Worm (Caenorhabditis elegans) whole organism, L2 larva: Measurements from ENCODE around the gene F32D8.13.

ENCODE experiments used
- C34F6.9 ChIP-seq: fragments of 150-350 bp; optimal IDR thresholded peaks from 2 replicates; lab custom pipeline; 2014; ENCODE audit warnings: missing biosample characterization, missing genetic modification characterization
- F13H6.1 ChIP-seq: sonication (generic microtip); optimal IDR thresholded peaks from 2 replicates; lab custom pipeline; 2016; ENCODE audit warnings: missing genetic modification characterization, missing compliant biosample characterization
- R02D3.7 ChIP-seq: fragments of 150-350 bp; optimal IDR thresholded peaks from 2 replicates; lab custom pipeline; 2014; ENCODE audit warnings: missing biosample characterization, missing genetic modification characterization
- Y55F3AM.14 ChIP-seq: fragments of 200-800 bp; sonication (Bioruptor generic); optimal IDR thresholded peaks from 2 replicates; lab custom pipeline; 2018; ENCODE audit warnings: mild to moderate bottlenecking, missing genetic modification characterization, missing compliant biosample characterization
- ZK546.5 ChIP-seq: sonication (generic microtip); optimal IDR thresholded peaks from 2 replicates; lab custom pipeline; 2017; ENCODE audit warnings: missing biosample characterization, missing genetic modification characterization
- alr-1 ChIP-seq: fragments of 150-350 bp; optimal IDR thresholded peaks from 2 replicates; lab custom pipeline; 2014; ENCODE audit warnings: missing biosample characterization, missing genetic modification characterization
- aly-2 ChIP-seq: fragments of 150-350 bp; optimal IDR thresholded peaks from 2 replicates; lab custom pipeline; 2014; ENCODE audit warnings: missing biosample characterization, missing genetic modification characterization
- ama-1 ChIP-seq: fragments of 150-350 bp; optimal IDR thresholded peaks from 2 replicates; lab custom pipeline; 2018; ENCODE audit warnings: inconsistent platforms
- blmp-1 ChIP-seq: sonication (generic microtip); optimal IDR thresholded peaks from 2 replicates; lab custom pipeline; 2017; ENCODE audit warnings: missing genetic modification characterization, mild to moderate bottlenecking, missing compliant biosample characterization, antibody characterized with exemption, moderate library complexity; ENCODE audit not compliant: insufficient read depth
- ceh-16 ChIP-seq: fragments of 150-350 bp; optimal IDR thresholded peaks from 2 replicates; lab custom pipeline; 2014; ENCODE audit warnings: missing biosample characterization, missing genetic modification characterization
- ceh-82 ChIP-seq: fragments of 150-350 bp; optimal IDR thresholded peaks from 2 replicates; lab custom pipeline; 2014; ENCODE audit warnings: missing biosample characterization, missing genetic modification characterization
- crh-2 ChIP-seq: sonication (generic microtip); optimal IDR thresholded peaks from 2 replicates; lab custom pipeline; 2017; ENCODE audit warnings: missing biosample characterization, missing genetic modification characterization
- dmd-4 ChIP-seq: sonication (generic microtip); optimal IDR thresholded peaks from 2 replicates; lab custom pipeline; 2017; ENCODE audit warnings: missing biosample characterization, missing genetic modification characterization
- egl-27 ChIP-seq: sonication (generic microtip); optimal IDR thresholded peaks from 3 replicates; lab custom pipeline; 2017; ENCODE audit warnings: missing biosample characterization, missing genetic modification reagents, missing genetic modification characterization
- elt-1 ChIP-seq: fragments of 150-350 bp; optimal IDR thresholded peaks from 2 replicates; lab custom pipeline; 2014; ENCODE audit warnings: missing biosample characterization, missing genetic modification characterization
- fos-1 ChIP-seq: fragments of 150-350 bp; optimal IDR thresholded peaks from 2 replicates; lab custom pipeline; 2014; ENCODE audit warnings: missing biosample characterization, missing genetic modification characterization
- gmeb-1 ChIP-seq: fragments of 150-350 bp; optimal IDR thresholded peaks from 2 replicates; lab custom pipeline; 2014; ENCODE audit warnings: missing biosample characterization, missing genetic modification characterization
- lin-11 ChIP-seq: fragments of 150-350 bp; sonication (generic microtip); optimal IDR thresholded peaks from 2 replicates; lab custom pipeline; 2014; ENCODE audit warnings: missing biosample characterization, missing genetic modification characterization, inconsistent platforms, mixed read lengths
- lin-39 ChIP-seq: fragments of 150-350 bp; optimal IDR thresholded peaks from 2 replicates; lab custom pipeline; 2014; ENCODE audit warnings: missing biosample characterization, missing genetic modification reagents, missing genetic modification characterization
- lsy-2 ChIP-seq, 2 experiments: fragments of 150-350 bp in 1 of 2; sonication (generic microtip) in 1 of 2; optimal IDR thresholded peaks; 2 replicates each; lab custom pipeline; 2014 to 2017; ENCODE audit warnings: missing biosample characterization in 2 of 2, missing genetic modification characterization in 2 of 2
- mab-5 ChIP-seq: fragments of 150-350 bp; optimal IDR thresholded peaks from 2 replicates; lab custom pipeline; 2014; ENCODE audit warnings: missing biosample characterization, missing genetic modification characterization
- mbf-1 ChIP-seq: sonication (generic microtip); optimal IDR thresholded peaks from 2 replicates; lab custom pipeline; 2017; ENCODE audit warnings: missing biosample characterization, missing genetic modification characterization
- mdl-1 ChIP-seq, 2 experiments: fragments of 150-350 bp in 1 of 2; sonication (generic microtip) in 1 of 2; optimal IDR thresholded peaks; 2 replicates each; lab custom pipeline; 2017; ENCODE audit warnings: missing biosample characterization in 2 of 2, missing genetic modification characterization in 2 of 2
- nhr-10 ChIP-seq: sonication (generic microtip); optimal IDR thresholded peaks from 2 replicates; lab custom pipeline; 2017; ENCODE audit warnings: missing biosample characterization, missing genetic modification characterization
- nhr-12 ChIP-seq: fragments of 150-350 bp; optimal IDR thresholded peaks from 2 replicates; lab custom pipeline; 2014; ENCODE audit warnings: missing biosample characterization, missing genetic modification characterization
- nhr-129 ChIP-seq: fragments of 150-350 bp; optimal IDR thresholded peaks from 2 replicates; lab custom pipeline; 2014; ENCODE audit warnings: missing biosample characterization, missing genetic modification characterization
- nhr-21 ChIP-seq: fragments of 150-350 bp; optimal IDR thresholded peaks from 2 replicates; lab custom pipeline; 2014; ENCODE audit warnings: missing biosample characterization, missing genetic modification characterization
- nhr-23 ChIP-seq: fragments of 150-350 bp; optimal IDR thresholded peaks from 2 replicates; lab custom pipeline; 2014; ENCODE audit warnings: missing biosample characterization, missing genetic modification reagents, missing genetic modification characterization
- nhr-237 ChIP-seq: fragments of 150-350 bp; optimal IDR thresholded peaks from 2 replicates; lab custom pipeline; 2014; ENCODE audit warnings: missing biosample characterization, missing genetic modification characterization
- nhr-25 ChIP-seq: fragments of 150-350 bp; sonication (generic microtip); optimal IDR thresholded peaks from 3 replicates; lab custom pipeline; 2014; ENCODE audit warnings: missing biosample characterization, missing genetic modification characterization
- nhr-6 ChIP-seq: fragments of 150-350 bp; optimal IDR thresholded peaks from 2 replicates; lab custom pipeline; 2014; ENCODE audit warnings: missing biosample characterization, missing genetic modification characterization
- nhr-77 ChIP-seq: fragments of 150-350 bp; optimal IDR thresholded peaks from 2 replicates; lab custom pipeline; 2014; ENCODE audit warnings: missing biosample characterization, missing genetic modification characterization
- peb-1 ChIP-seq: fragments of 150-350 bp; optimal IDR thresholded peaks from 2 replicates; lab custom pipeline; 2014; ENCODE audit warnings: missing biosample characterization, missing genetic modification characterization
- sem-4 ChIP-seq: fragments of 150-350 bp; optimal IDR thresholded peaks from 2 replicates; lab custom pipeline; 2014; ENCODE audit warnings: missing biosample characterization, missing genetic modification reagents, missing genetic modification characterization
- skn-1 ChIP-seq: sonication (generic microtip); optimal IDR thresholded peaks from 2 replicates; lab custom pipeline; 2017; ENCODE audit warnings: missing biosample characterization, missing genetic modification characterization
- sma-3 ChIP-seq: sonication (generic microtip); optimal IDR thresholded peaks from 2 replicates; lab custom pipeline; 2016; ENCODE audit warnings: missing genetic modification reagents, missing genetic modification characterization, missing compliant biosample characterization
- sma-9 ChIP-seq, 2 experiments: fragments of 150-350 bp in 1 of 2; sonication (generic microtip) in 1 of 2; optimal IDR thresholded peaks; 2 replicates each; lab custom pipeline; 2014 to 2016; ENCODE audit warnings: missing genetic modification characterization in 2 of 2, mild to moderate bottlenecking in 1 of 2, missing biosample characterization in 1 of 2, missing compliant biosample characterization in 1 of 2, missing genetic modification reagents in 1 of 2, moderate library complexity in 1 of 2
- snpc-4 ChIP-seq: fragments of 150-350 bp; optimal IDR thresholded peaks from 2 replicates; lab custom pipeline; 2014; ENCODE audit warnings: missing biosample characterization, missing genetic modification characterization
- unc-39 ChIP-seq: fragments of 150-350 bp; optimal IDR thresholded peaks from 2 replicates; lab custom pipeline; 2014; ENCODE audit warnings: missing biosample characterization, missing genetic modification characterization
- unc-55 ChIP-seq: fragments of 150-350 bp; sonication (generic microtip); optimal IDR thresholded peaks from 3 replicates; lab custom pipeline; 2014; ENCODE audit warnings: missing biosample characterization, missing genetic modification reagents, missing genetic modification characterization
- unc-62 ChIP-seq: fragments of 150-350 bp; optimal IDR thresholded peaks from 2 replicates; lab custom pipeline; 2014; ENCODE audit warnings: missing biosample characterization, missing genetic modification reagents, missing genetic modification characterization
- ztf-1 ChIP-seq: fragments of 200-800 bp; sonication (Bioruptor generic); conservative IDR thresholded peaks from 2 replicates; pipeline ENCODE4 v1.3.6; 2022; ENCODE audit warnings: missing genetic modification characterization, missing compliant biosample characterization
- ztf-11 ChIP-seq: sonication (generic microtip); optimal IDR thresholded peaks from 2 replicates; lab custom pipeline; 2017; ENCODE audit warnings: missing biosample characterization, missing genetic modification characterization

The F32D8.13 gene

DNA sequence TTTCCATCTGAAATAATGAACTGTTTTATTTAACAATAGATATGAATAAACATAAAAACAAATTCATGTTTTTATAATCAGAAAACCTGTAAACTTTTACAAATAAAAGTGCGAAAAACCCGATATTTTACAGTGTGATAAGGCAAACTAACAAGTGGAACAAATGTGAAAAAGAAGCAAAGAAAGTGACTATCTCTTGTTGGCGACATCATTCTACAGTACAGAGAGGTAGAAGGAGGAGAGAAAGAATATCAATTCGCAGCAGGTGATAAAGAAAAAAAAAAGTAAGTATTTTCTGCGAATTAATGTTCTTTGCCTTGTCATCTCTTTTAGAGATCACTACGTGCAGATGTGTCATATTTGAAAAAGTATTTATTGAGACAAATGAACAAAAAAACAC is 36.6 kb downstream of the F32D8.13 start:
- TF ChIP-seq sma-9 (GFP tag; optimal IDR thresholded peaks at IDR 0.05; lab: Kevin White, UChicago) (peak; percentile 77), sma-9 (tag; optimal IDR thresholded peaks at IDR 0.05; lab: Kevin White, UChicago) (no peak), crh-2 (tag; lab: Kevin White, UChicago) (no peak), nhr-6 (tag; lab: Kevin White, UChicago) (no peak), nhr-21 (no peak), F13H6.1 (tag; lab: Kevin White, UChicago) (peak; percentile 11), dmd-4 (no peak), unc-55 (no peak), blmp-1 (peak; percentile 44), sma-3 (GFP tag; lab: Kevin White, UChicago) (peak; percentile 17), mdl-1 (tag; optimal IDR thresholded peaks at IDR 0.05; lab: Kevin White, UChicago) (no peak), Y55F3AM.14 (GFP tag; lab: Kevin White, UChicago) (peak; percentile 66), lin-11 (tag; lab: Kevin White, UChicago) (no peak), lsy-2 (tag; optimal IDR thresholded peaks at IDR 0.05; lab: Kevin White, UChicago) (no peak), elt-1 (tag; lab: Kevin White, UChicago) (no peak), nhr-237 (no peak), R02D3.7 (tag; lab: Kevin White, UChicago) (no peak), nhr-12 (no peak), ceh-16 (tag; lab: Kevin White, UChicago) (no peak), nhr-25 (tag; lab: Kevin White, UChicago) (peak; percentile 18), fos-1 (peak; percentile 94), peb-1 (no peak), nhr-10 (tag; lab: Kevin White, UChicago) (no peak), nhr-77 (tag; lab: Kevin White, UChicago) (no peak), skn-1 (no peak), alr-1 (tag; lab: Kevin White, UChicago) (no peak), gmeb-1 (tag; lab: Kevin White, UChicago) (peak; percentile 24), C34F6.9 (tag; lab: Kevin White, UChicago) (peak; percentile 3)

DNA sequence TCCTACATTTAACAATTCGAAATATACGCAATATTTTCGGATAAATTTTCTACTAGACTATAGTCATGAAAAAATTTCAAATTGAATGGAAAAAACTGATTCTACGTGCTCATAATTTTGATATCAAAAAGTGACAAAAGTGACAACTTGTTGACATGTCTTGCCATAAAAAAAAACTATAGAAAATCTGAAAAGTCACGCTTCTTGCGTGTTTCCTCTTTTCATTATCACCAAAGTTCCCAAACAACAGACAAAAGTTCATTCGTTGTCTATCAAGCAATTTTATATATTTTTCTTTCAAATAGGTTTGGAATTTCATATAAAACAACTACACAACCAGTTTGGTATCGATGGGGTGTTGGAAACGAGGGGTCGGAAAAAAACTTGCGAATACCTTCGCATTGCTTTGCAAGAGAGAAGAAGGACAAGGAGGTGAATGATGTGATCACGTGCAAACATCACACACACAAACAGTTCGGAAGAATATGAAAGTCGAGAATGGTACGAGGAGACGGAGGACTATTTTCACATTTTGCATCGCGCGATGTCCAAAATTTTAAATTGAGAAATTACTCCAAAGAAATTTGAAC is 37.2 kb downstream of the F32D8.13 start:
- TF ChIP-seq alr-1 (tag; lab: Kevin White, UChicago) (no peak), F13H6.1 (tag; lab: Kevin White, UChicago) (peak; percentile 18), nhr-12 (no peak), Y55F3AM.14 (GFP tag; lab: Kevin White, UChicago) (no peak), unc-55 (no peak), nhr-129 (tag; lab: Kevin White, UChicago) (peak; percentile 47), nhr-25 (tag; lab: Kevin White, UChicago) (peak; percentile 56), unc-39 (tag; lab: Kevin White, UChicago) (no peak), lsy-2 (tag; optimal IDR thresholded peaks at IDR 0.05; lab: Kevin White, UChicago) (no peak), C34F6.9 (tag; lab: Kevin White, UChicago) (no peak), gmeb-1 (tag; lab: Kevin White, UChicago) (no peak), ceh-16 (tag; lab: Kevin White, UChicago) (no peak)

DNA sequence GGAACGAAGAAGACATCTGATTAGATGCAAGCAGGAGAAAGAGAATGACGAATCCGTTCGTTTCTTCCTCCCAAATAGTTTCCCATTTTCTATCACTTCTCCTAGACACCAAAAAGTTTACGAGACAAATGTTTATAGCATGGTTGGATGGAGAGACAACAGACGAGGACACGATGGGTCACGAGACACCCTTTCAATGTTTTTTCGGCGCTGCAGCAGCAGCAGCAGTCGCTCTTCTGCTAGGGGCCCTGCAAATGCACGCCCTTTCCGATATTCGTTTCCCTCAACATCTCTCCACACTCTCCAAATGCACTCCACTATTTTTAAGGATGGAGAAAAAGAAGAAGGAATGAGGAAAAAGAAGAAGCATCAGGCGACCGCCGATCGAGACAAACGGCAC is 38.0 kb downstream of the F32D8.13 start:
- TF ChIP-seq skn-1 (no peak), unc-62 (GFP tag; lab: Kevin White, UChicago) (no peak), egl-27 (peak; percentile 72), nhr-77 (tag; lab: Kevin White, UChicago) (no peak), ceh-16 (tag; lab: Kevin White, UChicago) (no peak), gmeb-1 (tag; lab: Kevin White, UChicago) (no peak), ceh-82 (tag; lab: Kevin White, UChicago) (no peak), mab-5 (peak; percentile 81), blmp-1 (no peak), unc-39 (tag; lab: Kevin White, UChicago) (no peak), lin-11 (tag; lab: Kevin White, UChicago) (peak; percentile 62), sem-4 (tag; lab: Kevin White, UChicago) (peak; percentile 79), mdl-1 (tag; optimal IDR thresholded peaks at IDR 0.05; lab: Kevin White, UChicago) (peak; percentile 86 to 91), aly-2 (tag; lab: Kevin White, UChicago) (no peak), nhr-10 (tag; lab: Kevin White, UChicago) (no peak), nhr-237 (no peak), snpc-4 (peak; percentile 41), peb-1 (no peak), sma-3 (GFP tag; lab: Kevin White, UChicago) (no peak), sma-9 (GFP tag; optimal IDR thresholded peaks at IDR 0.05; lab: Kevin White, UChicago) (peak; percentile 97), sma-9 (tag; optimal IDR thresholded peaks at IDR 0.05; lab: Kevin White, UChicago) (no peak), dmd-4 (no peak), nhr-23 (tag; lab: Kevin White, UChicago) (no peak), ztf-1 (GFP tag; lab: Robert Waterston, UW) (no peak), ama-1 (lab: Kevin White, UChicago) (peak; percentile 48), alr-1 (tag; lab: Kevin White, UChicago) (no peak), R02D3.7 (tag; lab: Kevin White, UChicago) (no peak), mbf-1 (tag; lab: Kevin White, UChicago) (no peak), ztf-11 (tag; lab: Kevin White, UChicago) (no peak), unc-55 (peak; percentile 39), fos-1 (peak; percentile 39), nhr-6 (tag; lab: Kevin White, UChicago) (peak; percentile 54), lsy-2 (tag; optimal IDR thresholded peaks at IDR 0.05; lab: Kevin White, UChicago) (peak in 1 of 2 experiments; percentile 84), F13H6.1 (tag; lab: Kevin White, UChicago) (peak; percentile 94), ZK546.5 (tag; lab: Kevin White, UChicago) (no peak), nhr-25 (tag; lab: Kevin White, UChicago) (no peak), nhr-21 (peak; percentile 82), lin-39 (tag; lab: Kevin White, UChicago) (no peak), Y55F3AM.14 (GFP tag; lab: Kevin White, UChicago) (peak; percentile 96), C34F6.9 (tag; lab: Kevin White, UChicago) (peak; percentile 75)
